Fruit fly (Drosophila melanogaster) whole organism, embryonic: ENCODE data around the gene CG9498.

Experiments used
- Antp ChIP-seq: fragments of 200-800 bp; sonication (Bioruptor generic); optimal IDR thresholded peaks from 3 replicates; lab custom pipeline; 2016; ENCODE audit warnings: missing biosample characterization, missing genetic modification characterization
- CG10366 ChIP-seq: fragments of 200-800 bp; sonication (Bioruptor generic); IDR thresholded peaks from 2 replicates; pipeline ENCODE4 v1.3.6; 2022; ENCODE audit warnings: missing biosample characterization, missing genetic modification characterization
- CG11085 ChIP-seq: fragments of 200-800 bp; sonication (Bioruptor generic); IDR thresholded peaks from 2 replicates; pipeline ENCODE4 v1.3.6; 2022; ENCODE audit warnings: missing biosample characterization, missing genetic modification characterization
- CG11093 ChIP-seq: fragments of 200-800 bp; sonication (Bioruptor generic); IDR thresholded peaks from 3 replicates; pipeline ENCODE4 v1.3.6; 2022; ENCODE audit warnings: missing biosample characterization, missing genetic modification characterization
- CG11696 ChIP-seq: fragments of 200-800 bp; sonication (Bioruptor generic); IDR thresholded peaks from 2 replicates; pipeline ENCODE4 v1.3.6; 2022; ENCODE audit warnings: missing biosample characterization, missing genetic modification characterization
- CG1233 ChIP-seq: fragments of 200-800 bp; sonication (Bioruptor generic); optimal IDR thresholded peaks from 4 replicates; lab custom pipeline; 2018; ENCODE audit warnings: missing biosample characterization, mild to moderate bottlenecking, missing genetic modification characterization
- CG12769 ChIP-seq: fragments of 200-800 bp; sonication (Bioruptor generic); optimal IDR thresholded peaks from 2 replicates; lab custom pipeline; 2019; ENCODE audit warnings: missing biosample characterization, mild to moderate bottlenecking, missing genetic modification characterization, moderate library complexity
- CG13287 ChIP-seq: fragments of 200-800 bp; sonication (Bioruptor generic); IDR thresholded peaks from 2 replicates; pipeline ENCODE4 v1.3.6; 2022; ENCODE audit warnings: missing biosample characterization, missing genetic modification characterization; ENCODE audit not compliant: partially characterized antibody
- CG14965 ChIP-seq: fragments of 200-800 bp; sonication (Bioruptor generic); optimal IDR thresholded peaks from 2 replicates; lab custom pipeline; 2016; ENCODE audit warnings: missing biosample characterization, missing genetic modification characterization, borderline replicate concordance
- CG15011 ChIP-seq: fragments of 200-800 bp; sonication (Bioruptor generic); optimal IDR thresholded peaks from 3 replicates; lab custom pipeline; 2018; ENCODE audit warnings: missing biosample characterization, mild to moderate bottlenecking, missing genetic modification characterization
- CG1603 ChIP-seq: fragments of 200-800 bp; sonication (Bioruptor generic); optimal IDR thresholded peaks from 2 replicates; lab custom pipeline; 2019; ENCODE audit warnings: missing biosample characterization, mild to moderate bottlenecking, missing genetic modification characterization, moderate library complexity
- CG18764 ChIP-seq: fragments of 200-800 bp; sonication (Bioruptor generic); optimal IDR thresholded peaks from 3 replicates; lab custom pipeline; 2016; ENCODE audit warnings: missing biosample characterization, missing genetic modification characterization
- CG30020 ChIP-seq: fragments of 200-800 bp; optimal IDR thresholded peaks from 2 replicates; lab custom pipeline; 2019; ENCODE audit warnings: missing biosample characterization, mild to moderate bottlenecking, missing genetic modification characterization, moderate library complexity
- CG31441 ChIP-seq: fragments of 200-800 bp; sonication (Bioruptor generic); IDR thresholded peaks from 2 replicates; pipeline ENCODE4 v1.3.6; 2022; ENCODE audit warnings: missing biosample characterization, missing genetic modification characterization
- CG4854 ChIP-seq: fragments of 200-800 bp; sonication (Bioruptor generic); optimal IDR thresholded peaks from 2 replicates; lab custom pipeline; 2016; ENCODE audit warnings: missing biosample characterization, missing genetic modification characterization, inconsistent platforms
- CG6654 ChIP-seq: fragments of 200-800 bp; sonication (Bioruptor generic); optimal IDR thresholded peaks from 2 replicates; lab custom pipeline; 2017; ENCODE audit warnings: missing biosample characterization, mild to moderate bottlenecking, missing genetic modification characterization
- CG7271 ChIP-seq: fragments of 200-800 bp; sonication (Bioruptor generic); optimal IDR thresholded peaks from 2 replicates; lab custom pipeline; 2018; ENCODE audit warnings: missing biosample characterization, mild to moderate bottlenecking, missing genetic modification characterization, moderate library complexity
- CG8281 ChIP-seq: fragments of 200-800 bp; sonication (Bioruptor generic); optimal IDR thresholded peaks from 2 replicates; lab custom pipeline; 2018; ENCODE audit warnings: missing biosample characterization, mild to moderate bottlenecking, missing genetic modification characterization, moderate library complexity
- CG8765 ChIP-seq: fragments of 200-800 bp; sonication (Bioruptor generic); IDR thresholded peaks from 2 replicates; pipeline ENCODE4 v1.3.6; 2022; ENCODE audit warnings: missing biosample characterization, missing genetic modification characterization
- ERR ChIP-seq: fragments of 200-800 bp; sonication (Bioruptor generic); optimal IDR thresholded peaks from 2 replicates; lab custom pipeline; 2016; ENCODE audit warnings: missing biosample characterization, missing genetic modification characterization
- HLH4C ChIP-seq: fragments of 200-800 bp; sonication (Bioruptor generic); IDR thresholded peaks from 3 replicates; pipeline ENCODE4 v1.3.6; 2022; ENCODE audit warnings: missing biosample characterization, missing genetic modification characterization; ENCODE audit not compliant: partially characterized antibody
- Hey ChIP-seq: fragments of 200-800 bp; sonication (Bioruptor generic); optimal IDR thresholded peaks from 3 replicates; lab custom pipeline; 2018; ENCODE audit warnings: missing biosample characterization, mild to moderate bottlenecking, missing genetic modification characterization
- Hr51 ChIP-seq, 2 experiments: fragments of 200-800 bp; sonication (Bioruptor generic); optimal IDR thresholded peaks; 2 replicates in 1 of 2; 3 replicates in 1 of 2; lab custom pipeline; 2016 to 2018; ENCODE audit warnings: missing biosample characterization in 2 of 2, missing genetic modification characterization in 2 of 2, mild to moderate bottlenecking in 1 of 2, moderate library complexity in 1 of 2
- Hsf ChIP-seq: fragments of 200-800 bp; sonication (Bioruptor generic); optimal IDR thresholded peaks from 3 replicates; lab custom pipeline; 2016; ENCODE audit warnings: missing biosample characterization, missing genetic modification characterization
- Med ChIP-seq: fragments of 200-800 bp; sonication (Bioruptor generic); peaks from one replicate; lab custom pipeline; 2016; ENCODE audit warnings: missing biosample characterization, missing genetic modification characterization, mild to moderate bottlenecking, inconsistent platforms, moderate library complexity
- NC2β ChIP-seq: fragments of 200-800 bp; sonication (Bioruptor generic); optimal IDR thresholded peaks from 2 replicates; lab custom pipeline; 2016; ENCODE audit warnings: missing biosample characterization, missing genetic modification characterization
- Nf-YA ChIP-seq: fragments of 200-800 bp; sonication (Bioruptor generic); IDR thresholded peaks from 2 replicates; pipeline ENCODE4 v1.3.6; 2022; ENCODE audit warnings: missing biosample characterization, missing genetic modification characterization
- Nf-YB ChIP-seq: fragments of 200-800 bp; sonication (Bioruptor generic); optimal IDR thresholded peaks from 3 replicates; lab custom pipeline; 2019; ENCODE audit warnings: missing biosample characterization, mild to moderate bottlenecking, missing genetic modification characterization, moderate library complexity
- Nf-YC ChIP-seq: fragments of 200-800 bp; optimal IDR thresholded peaks from 3 replicates; lab custom pipeline; 2019; ENCODE audit warnings: missing biosample characterization, mild to moderate bottlenecking, missing genetic modification characterization, moderate library complexity
- Sox100B ChIP-seq: fragments of 200-800 bp; sonication (Bioruptor generic); optimal IDR thresholded peaks from 3 replicates; lab custom pipeline; 2018; ENCODE audit warnings: missing biosample characterization, mild to moderate bottlenecking, missing genetic modification characterization
- Usf ChIP-seq: fragments of 200-800 bp; sonication (Bioruptor generic); optimal IDR thresholded peaks from 2 replicates; lab custom pipeline; 2017; ENCODE audit warnings: missing genotype, missing biosample characterization, missing genetic modification characterization
- Xrp1 ChIP-seq: fragments of 200-800 bp; sonication (Bioruptor generic); IDR thresholded peaks from 2 replicates; pipeline ENCODE4 v1.3.6; 2022; ENCODE audit warnings: missing biosample characterization, missing genetic modification characterization
- ab ChIP-seq: fragments of 200-800 bp; sonication (Bioruptor generic); optimal IDR thresholded peaks from 2 replicates; lab custom pipeline; 2016; ENCODE audit warnings: missing biosample characterization, missing genetic modification characterization
- aop ChIP-seq: fragments of 200-800 bp; sonication (Bioruptor generic); IDR thresholded peaks from 2 replicates; pipeline ENCODE4 v1.3.6; 2022; ENCODE audit warnings: missing biosample characterization, missing genetic modification characterization
- ato ChIP-seq: fragments of 200-800 bp; sonication (Bioruptor generic); IDR thresholded peaks from 2 replicates; pipeline ENCODE4 v1.3.6; 2022; ENCODE audit warnings: missing biosample characterization, missing genetic modification characterization; ENCODE audit not compliant: partially characterized antibody
- bsh ChIP-seq, 2 experiments: fragments of 200-800 bp; sonication (Bioruptor generic); optimal IDR thresholded peaks; 2 replicates each; lab custom pipeline; 2017 to 2018; ENCODE audit warnings: mild to moderate bottlenecking in 2 of 2, missing biosample characterization in 2 of 2, missing genetic modification characterization in 2 of 2, moderate library complexity in 1 of 2
- crol ChIP-seq: fragments of 200-800 bp; sonication (Bioruptor generic); IDR thresholded peaks from 2 replicates; pipeline ENCODE4 v1.3.6; 2022; ENCODE audit warnings: missing biosample characterization, missing genetic modification characterization
- hb ChIP-seq: fragments of 200-800 bp; sonication (Bioruptor generic); IDR thresholded peaks from 3 replicates; pipeline ENCODE4 v1.3.6; 2022; ENCODE audit warnings: missing biosample characterization, missing genetic modification characterization; ENCODE audit not compliant: partially characterized antibody
- insv ChIP-seq, 2 experiments: fragments of 200-800 bp; sonication (Bioruptor generic); optimal IDR thresholded peaks; 3 replicates each; lab custom pipeline; 2016 to 2018; ENCODE audit warnings: missing biosample characterization in 2 of 2, missing genetic modification characterization in 2 of 2
- lov ChIP-seq, 2 experiments: fragments of 200-800 bp in 1 of 2; fragments of >200 bp in 1 of 2; sonication (Bioruptor generic) in 1 of 2; IDR thresholded peaks in 1 of 2; optimal IDR thresholded peaks in 1 of 2; 2 replicates in 1 of 2; 3 replicates in 1 of 2; pipeline versions ENCODE4 v1.3.6 to Lab custom; 2017 to 2022; ENCODE audit warnings: missing biosample characterization in 1 of 2, missing genetic modification characterization in 1 of 2
- nmo ChIP-seq: fragments of 200-800 bp; sonication (Bioruptor generic); optimal IDR thresholded peaks from 2 replicates; lab custom pipeline; 2018; ENCODE audit warnings: missing biosample characterization, mild to moderate bottlenecking, missing genetic modification characterization, moderate library complexity
- pho ChIP-seq: fragments of 200-800 bp; sonication (Bioruptor generic); optimal IDR thresholded peaks from 2 replicates; lab custom pipeline; 2016; ENCODE audit warnings: missing biosample characterization, missing genetic modification characterization
- ranshi ChIP-seq: fragments of 200-800 bp; sonication (Bioruptor generic); IDR thresholded peaks from 2 replicates; pipeline ENCODE4 v1.3.6; 2022; ENCODE audit warnings: missing biosample characterization, missing genetic modification characterization
- sens ChIP-seq: fragments of 200-800 bp; sonication (Bioruptor generic); peaks from one replicate; lab custom pipeline; 2016; ENCODE audit warnings: missing biosample characterization, missing genetic modification characterization
- sim ChIP-seq: fragments of 200-800 bp; sonication (Bioruptor generic); IDR thresholded peaks from 2 replicates; pipeline ENCODE4 v1.3.6; 2022; ENCODE audit warnings: missing biosample characterization, missing genetic modification characterization
- sisA ChIP-seq: fragments of 200-800 bp; sonication (Bioruptor generic); IDR thresholded peaks from 2 replicates; pipeline ENCODE4 v1.3.6; 2022; ENCODE audit warnings: missing biosample characterization, missing genetic modification characterization
- slp2 ChIP-seq: fragments of 200-800 bp; sonication (Bioruptor generic); optimal IDR thresholded peaks from 2 replicates; lab custom pipeline; 2016; ENCODE audit warnings: missing biosample characterization, missing genetic modification characterization
- unc-4 ChIP-seq: fragments of 200-800 bp; sonication (Bioruptor generic); IDR thresholded peaks from 2 replicates; pipeline ENCODE4 v1.3.6; 2022; ENCODE audit warnings: missing biosample characterization, missing genetic modification characterization; ENCODE audit not compliant: partially characterized antibody
- zf30C ChIP-seq: fragments of 200-800 bp; sonication (Bioruptor generic); optimal IDR thresholded peaks from 3 replicates; lab custom pipeline; 2018; ENCODE audit warnings: missing biosample characterization, mild to moderate bottlenecking, missing genetic modification characterization

CG9498 gene

DNA sequence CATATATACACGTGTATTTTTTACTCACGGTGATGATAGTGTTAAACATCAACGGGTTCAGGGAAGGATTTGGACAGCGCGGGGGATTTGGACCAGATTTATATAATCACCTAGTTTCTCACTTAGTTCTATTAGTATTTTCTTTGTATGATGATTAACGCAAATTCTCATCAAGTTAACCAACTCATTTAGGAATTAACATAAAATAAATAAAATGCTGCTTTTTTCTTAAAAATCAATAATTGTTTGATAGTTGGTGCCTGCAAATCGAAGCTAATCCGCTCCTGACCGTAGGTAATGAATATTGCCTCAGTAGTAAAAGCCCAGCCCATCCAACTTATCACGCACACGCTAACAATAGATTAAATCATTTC lies 962 bp upstream of the CG9498 start (continued):
- TF ChIP-seq Nf-YC = peak; percentile 76
- peak; percentile 36 for TF ChIP-seq slp2 (GFP tag; lab: Kevin White, UChicago)
- TF ChIP-seq CG4854 (GFP tag; lab: Kevin White, UChicago) = peak; percentile 50
- peak; percentile 81 for TF ChIP-seq CG10366
- TF ChIP-seq CG18764 (GFP tag; lab: Kevin White, UChicago) = peak; percentile 50
- peak; percentile 80 for TF ChIP-seq Hsf (GFP tag; lab: Kevin White, UChicago)
- 0 out of 2 replicates have a peak, but pooled peaks have one; percentile 44 for TF ChIP-seq CG11696 (GFP tag; lab: Robert Waterston, UW)
- no peak for TF ChIP-seq crol
- TF ChIP-seq CG31441 = peak; percentile 67
- TF ChIP-seq CG11085 (GFP tag; lab: Robert Waterston, UW) = peak; percentile 76
- TF ChIP-seq Nf-YA (GFP tag; lab: Robert Waterston, UW) = peak; percentile 39; the same call in 1 of the 2 replicates
- peak; percentile 79 for TF ChIP-seq Sox100B
- TF ChIP-seq CG13287 (GFP tag; lab: Robert Waterston, UW) = no peak
- TF ChIP-seq Med (GFP tag; lab: Kevin White, UChicago) = peak; percentile 95
- peak; percentile 94 for TF ChIP-seq sens (GFP tag; lab: Kevin White, UChicago)
- TF ChIP-seq CG8281 = peak; percentile 60
- TF ChIP-seq CG11093 = peak; percentile 80; the same call in 2 of the 3 replicates
- peak; percentile 55; the same call in 1 of the 2 replicates for TF ChIP-seq CG8765 (GFP tag; lab: Robert Waterston, UW)
- TF ChIP-seq nmo (GFP tag; lab: Kevin White, UChicago) = peak; percentile 89
- no peak for TF ChIP-seq CG7271 (tag; lab: Kevin White, UChicago)
- TF ChIP-seq Hey (tag; lab: Kevin White, UChicago) = no peak
- peak; percentile 43 for TF ChIP-seq NC2β (GFP tag; lab: Kevin White, UChicago)
- peak in 1 of 2 experiments; percentile 35 for TF ChIP-seq insv (GFP tag; optimal IDR thresholded peaks at IDR 0.05; lab: Kevin White, UChicago)
- no peak for TF ChIP-seq hb (GFP tag; lab: Robert Waterston, UW)
- peak; percentile 84 for TF ChIP-seq CG15011
- TF ChIP-seq HLH4C (GFP tag; lab: Robert Waterston, UW) = 0 out of 3 replicates have a peak, but pooled peaks have one; percentile 39
- TF ChIP-seq ab (GFP tag; lab: Kevin White, UChicago) = peak; percentile 11
- peak; percentile 66 for TF ChIP-seq ERR (GFP tag; lab: Kevin White, UChicago)
- TF ChIP-seq CG14965 = no peak
- TF ChIP-seq Hr51 (GFP tag; optimal IDR thresholded peaks at IDR 0.05; lab: Kevin White, UChicago) = peak; percentile 48 to 89
- peak; percentile 37 for TF ChIP-seq Nf-YB (GFP tag; lab: Kevin White, UChicago)
- TF ChIP-seq Antp (GFP tag; lab: Kevin White, UChicago) = peak; percentile 72
- TF ChIP-seq CG1603 (tag; lab: Kevin White, UChicago) = peak; percentile 42
- no peak for TF ChIP-seq ato (GFP tag; lab: Robert Waterston, UW)
- 0 out of 2 replicates have a peak, but pooled peaks have one; percentile 31 for TF ChIP-seq aop (GFP tag; lab: Robert Waterston, UW)
- peak in 1 of 2 experiments; percentile 66 for TF ChIP-seq bsh (GFP tag; optimal IDR thresholded peaks at IDR 0.05; lab: Kevin White, UChicago)
- TF ChIP-seq sim (GFP tag; lab: Robert Waterston, UW) = no peak; the same call in 1 of the 2 replicates
- TF ChIP-seq zf30C (GFP tag; lab: Kevin White, UChicago) = no peak
- peak; percentile 82 for TF ChIP-seq CG1233 (GFP tag; lab: Kevin White, UChicago)
- peak; percentile 60 for TF ChIP-seq CG6654 (GFP tag; lab: Kevin White, UChicago)
- peak; percentile 81 for TF ChIP-seq Usf (GFP tag; lab: Kevin White, UChicago)
- no peak for TF ChIP-seq unc-4 (GFP tag; lab: Robert Waterston, UW)
- TF ChIP-seq Xrp1 (GFP tag; lab: Robert Waterston, UW) = peak; percentile 81
- no peak for TF ChIP-seq lov (optimal IDR thresholded peaks at IDR 0.05; lab: Kevin White, UChicago)
- TF ChIP-seq lov (GFP tag; IDR thresholded peaks at IDR 0.05; lab: Robert Waterston, UW) = no peak
- peak; percentile 75 for TF ChIP-seq pho (GFP tag; lab: Kevin White, UChicago)
- TF ChIP-seq sisA (GFP tag; lab: Robert Waterston, UW) = peak; percentile 91
- peak; percentile 85 for TF ChIP-seq CG12769
- TF ChIP-seq CG30020 (tag; lab: Kevin White, UChicago) = peak; percentile 9
- TF ChIP-seq ranshi = peak; percentile 90
